Fruit fly (Drosophila melanogaster) Kc167 (cell line): Measurements from ENCODE around the gene GckIII.

Source experiments
- Myc ChIP-seq: fragments of >200 bp; optimal IDR thresholded peaks from 2 replicates; lab custom pipeline; 2017; ENCODE audit warnings: missing external identifiers
- h ChIP-seq: fragments of >200 bp; optimal IDR thresholded peaks from 3 replicates; lab custom pipeline; 2018; ENCODE audit warnings: missing external identifiers
- insv ChIP-seq: fragments of >200 bp; optimal IDR thresholded peaks from 3 replicates; lab custom pipeline; 2018; ENCODE audit warnings: missing external identifiers

DNA sequence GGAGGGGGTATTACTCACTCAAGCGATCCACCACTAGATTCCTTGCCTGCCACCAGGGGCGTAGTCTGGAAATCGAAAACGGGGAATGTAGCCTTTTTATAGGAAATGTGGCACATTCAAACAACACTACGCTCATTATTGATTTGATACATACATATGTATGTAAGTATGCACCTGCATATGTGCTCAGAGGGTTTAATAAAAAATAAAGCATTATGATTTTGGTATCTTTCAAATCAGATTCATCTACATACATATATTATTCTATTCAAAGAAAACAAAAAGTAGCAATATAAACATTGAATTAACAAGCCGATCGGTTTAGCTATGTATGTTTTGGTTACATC, 28.4 kb upstream of the GckIII start:
- TF ChIP-seq insv (lab: Kevin White, UChicago): no peak
- TF ChIP-seq Myc: no peak
- TF ChIP-seq h (lab: Kevin White, UChicago): no peak
